Worm (Caenorhabditis elegans): ENCODE measurements around the gene F45D11.7.
"Not testable (repeated sequence)": the region's sequence is repeated elsewhere in the genome, so short reads cannot be mapped to it uniquely, and the experiment has no call there.

F45D11.7 gene

ce11 chrII:979135-979534 is 15.2 kb upstream of the F45D11.7 start, which contains the start of the genes fbxc-17 and fbxc-15:
Gene fbxc-17 (minus strand): TSS chrII:979235.
Gene fbxc-15 (plus strand): TSS chrII:979423.
- TF ChIP-seq fkh-2 (tag; optimal IDR thresholded peaks at IDR 0.05) (no peak), nhr-77 (tag; optimal IDR thresholded peaks at IDR 0.05) (no peak), ZK546.5 (tag; optimal IDR thresholded peaks at IDR 0.05) (no peak), lin-15B (tag; optimal IDR thresholded peaks at IDR 0.05) (no peak), elt-2 (tag; optimal IDR thresholded peaks at IDR 0.05) (no peak), ceh-28 (tag; optimal IDR thresholded peaks at IDR 0.05) (no peak), nhr-67 (tag; optimal IDR thresholded peaks at IDR 0.05) (no peak), unc-39 (tag; optimal IDR thresholded peaks at IDR 0.05) (no peak), ceh-9 (tag; optimal IDR thresholded peaks at IDR 0.05) (no peak), nhr-11 (tag; optimal IDR thresholded peaks at IDR 0.05) (no peak), skn-1 (tag; optimal IDR thresholded peaks at IDR 0.05) (no peak), elt-1 (tag; optimal IDR thresholded peaks at IDR 0.05) (no peak), lsy-12 (tag; optimal IDR thresholded peaks at IDR 0.05) (no peak), pqm-1 (tag; optimal IDR thresholded peaks at IDR 0.05) (no peak), mdl-1 (tag; optimal IDR thresholded peaks at IDR 0.05) (no peak)

ce11 chrII:982842-983241 is 11.5 kb upstream of the F45D11.7 start, which contains the start of gene srh-274:
Gene srh-274 (plus strand): TSS chrII:983142.
- TF ChIP-seq snpc-4 (tag; optimal IDR thresholded peaks at IDR 0.05) (no peak), zag-1 (tag; optimal IDR thresholded peaks at IDR 0.05) (no peak)

DNA sequence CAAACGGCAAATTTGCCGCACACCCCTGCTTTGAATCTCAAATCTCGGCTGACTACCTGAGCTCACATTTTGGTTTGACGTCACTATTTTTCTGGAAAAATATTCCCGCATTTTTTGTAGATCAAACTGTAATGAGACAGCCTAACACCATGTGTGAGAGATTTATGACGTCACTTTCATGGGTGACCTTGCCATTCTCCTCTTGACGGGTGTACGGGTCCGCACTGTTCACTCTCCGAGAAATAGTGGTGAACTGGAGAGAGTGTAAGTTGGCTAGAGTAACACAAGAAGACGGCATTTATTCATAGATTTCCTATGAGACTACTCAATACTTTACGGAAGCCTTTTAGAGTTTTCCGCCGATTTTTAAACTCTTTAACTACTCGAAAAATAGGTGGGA is 8.6 kb upstream of the F45D11.7 start, which contains the start of gene fbxc-40:
Gene fbxc-40, plus strand, starts transcription at position 301 of the 400 bp plus-strand sequence.
- not testable (repeated sequence) for TF ChIP-seq nhr-23, R02D3.7, egl-5 (tag; optimal IDR thresholded peaks at IDR 0.05)

DNA sequence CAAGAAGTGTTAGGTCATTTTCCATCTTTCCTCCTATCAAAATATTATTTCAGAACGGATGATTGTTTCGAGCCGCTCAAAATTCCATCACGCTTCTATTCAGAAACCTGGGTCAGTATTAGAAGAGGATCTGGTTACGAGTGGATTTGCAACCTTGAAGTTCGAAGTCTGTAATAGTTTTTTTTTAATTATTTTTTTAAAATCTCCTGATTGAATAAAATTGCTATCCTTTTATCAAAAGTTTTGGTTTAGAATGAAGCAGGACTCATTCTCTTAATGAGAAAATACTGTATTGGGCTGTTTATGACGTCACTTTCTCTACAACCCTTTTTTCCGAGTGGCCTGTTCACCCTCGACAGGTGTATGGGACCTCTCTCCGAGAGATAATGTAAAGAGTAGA is 5.9 kb upstream of the F45D11.7 start, which contains the start of gene fbxc-39:
Gene fbxc-39, plus strand, starts transcription at position 301 of the 400 bp plus-strand sequence.
- TF ChIP-seq nhr-11 (tag; optimal IDR thresholded peaks at IDR 0.05) (no peak), fos-1 (tag; optimal IDR thresholded peaks at IDR 0.05) (no peak), R02D3.7 (tag; optimal IDR thresholded peaks at IDR 0.05) (no peak), ceh-16 (tag; optimal IDR thresholded peaks at IDR 0.05) (no peak), mml-1 (tag; optimal IDR thresholded peaks at IDR 0.05) (no peak), sea-2 (GFP tag; optimal IDR thresholded peaks at IDR 0.05) (no peak), zag-1 (tag; optimal IDR thresholded peaks at IDR 0.05) (no peak), elt-2 (tag; optimal IDR thresholded peaks at IDR 0.05) (no peak)

DNA sequence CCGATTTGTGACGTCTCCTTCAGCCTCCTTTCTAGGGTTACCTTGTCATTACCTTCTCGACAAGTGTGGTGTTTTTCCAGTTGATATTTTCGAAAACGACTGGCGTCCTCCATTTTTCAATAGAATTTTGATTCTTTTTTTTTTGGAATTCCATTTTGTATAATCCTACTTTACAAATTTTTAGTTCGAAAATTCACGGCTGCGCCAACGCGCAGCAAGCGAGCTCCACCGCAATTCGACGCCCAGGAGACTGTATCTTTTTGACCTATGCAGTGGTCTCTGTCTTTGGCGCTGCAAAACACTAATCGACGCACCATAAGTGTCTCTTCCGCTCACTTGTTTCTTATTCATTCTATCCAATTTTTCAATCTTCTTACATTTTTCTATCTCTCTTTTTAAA is 3.0 kb upstream of the F45D11.7 start, which contains the start of gene fbxc-42:
Gene fbxc-42, plus strand, starts transcription at position 301 of the 400 bp plus-strand sequence.
- TF ChIP-seq fkh-10 (GFP tag; optimal IDR thresholded peaks at IDR 0.05) (no peak), pha-4 (tag; optimal IDR thresholded peaks at IDR 0.05) (no peak), ceh-82 (tag; optimal IDR thresholded peaks at IDR 0.05) (no peak), daf-12 (tag; optimal IDR thresholded peaks at IDR 0.05) (no peak), hmg-11 (tag; optimal IDR thresholded peaks at IDR 0.05) (no peak), ceh-9 (tag; optimal IDR thresholded peaks at IDR 0.05) (no peak), ama-1 (optimal IDR thresholded peaks at IDR 0.05) (no peak), nhr-76 (tag; optimal IDR thresholded peaks at IDR 0.05) (no peak), mdl-1 (tag; optimal IDR thresholded peaks at IDR 0.05) (no peak), pqm-1 (tag; optimal IDR thresholded peaks at IDR 0.05) (no peak), unc-62 (GFP tag; optimal IDR thresholded peaks at IDR 0.05) (no peak), nhr-43 (tag; optimal IDR thresholded peaks at IDR 0.05; ENCODE audit: poor library complexity, severe bottlenecking) (no peak)

DNA sequence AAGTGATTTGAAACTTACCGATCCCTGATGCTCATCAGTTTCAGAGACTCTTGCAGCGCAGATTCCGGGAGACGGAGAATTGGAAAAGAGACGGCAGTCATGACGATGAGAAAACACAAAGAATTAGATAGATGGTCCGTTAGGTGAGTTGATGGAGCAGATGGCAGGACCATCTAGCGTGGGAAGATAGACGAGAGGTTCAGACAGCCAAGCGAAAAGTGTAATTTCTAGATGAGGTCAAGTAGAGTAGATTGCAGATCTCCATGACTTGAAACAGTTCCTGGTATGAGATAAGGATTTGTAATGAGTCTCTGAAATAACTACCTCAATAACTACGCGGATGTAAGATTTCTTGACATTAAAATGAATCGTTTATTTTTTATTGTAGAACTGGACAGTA is 1.8 kb downstream of the F45D11.7 start, which contains the start of gene F45D11.11:
Gene F45D11.11, minus strand, starts transcription at position 101 of the 400 bp plus-strand sequence.
- not testable (repeated sequence) for TF ChIP-seq ceh-9, nhr-12, ceh-28 (tag; optimal IDR thresholded peaks at IDR 0.05)

Data from whole organism, L3 larva.